Fruit fly (Drosophila melanogaster) whole organism, embryonic: ENCODE measurements around the gene spas.

Experiments
- ATbp ChIP-seq: fragments of 200-800 bp; sonication (Bioruptor generic); optimal IDR thresholded peaks from 2 replicates; lab custom pipeline; 2017; ENCODE audit warnings: missing biosample characterization, mild to moderate bottlenecking, missing genetic modification characterization, missing genetic modification reagents
- Aef1 ChIP-seq: fragments of 200-800 bp; sonication (Bioruptor generic); IDR thresholded peaks from 3 replicates; pipeline ENCODE4 v1.3.6; 2022; ENCODE audit warnings: missing biosample characterization, missing genetic modification characterization
- Asciz ChIP-seq: fragments of 200-800 bp; sonication (Bioruptor generic); optimal IDR thresholded peaks from 2 replicates; lab custom pipeline; 2017; ENCODE audit warnings: missing biosample characterization, mild to moderate bottlenecking, missing genetic modification characterization, missing genetic modification reagents
- CG10274 ChIP-seq: fragments of 200-800 bp; sonication (Bioruptor generic); optimal IDR thresholded peaks from 3 replicates; lab custom pipeline; 2017; ENCODE audit warnings: missing biosample characterization, mild to moderate bottlenecking, missing genetic modification characterization
- CG10959 ChIP-seq: fragments of 200-800 bp; sonication (Bioruptor generic); IDR thresholded peaks from 2 replicates; pipeline ENCODE4 v1.3.6; 2022; ENCODE audit warnings: missing biosample characterization, missing genetic modification characterization
- CG1233 ChIP-seq: fragments of 200-800 bp; sonication (Bioruptor generic); optimal IDR thresholded peaks from 4 replicates; lab custom pipeline; 2018; ENCODE audit warnings: missing biosample characterization, mild to moderate bottlenecking, missing genetic modification characterization
- CG13424 ChIP-seq: fragments of 200-800 bp; sonication (Bioruptor generic); optimal IDR thresholded peaks from 2 replicates; lab custom pipeline; 2019; ENCODE audit warnings: missing biosample characterization, mild to moderate bottlenecking, missing genetic modification characterization, moderate library complexity
- CG13894 ChIP-seq: fragments of 200-800 bp; sonication (Bioruptor generic); optimal IDR thresholded peaks from 3 replicates; lab custom pipeline; 2018; ENCODE audit warnings: missing biosample characterization, mild to moderate bottlenecking, missing genetic modification characterization, moderate library complexity
- CG14667 ChIP-seq: fragments of 200-800 bp; sonication (Bioruptor generic); IDR thresholded peaks from 2 replicates; pipeline ENCODE4 v1.3.6; 2022; ENCODE audit warnings: missing biosample characterization, missing genetic modification characterization
- CG17359 ChIP-seq: fragments of 200-800 bp; sonication (Bioruptor generic); optimal IDR thresholded peaks from 3 replicates; lab custom pipeline; 2018; ENCODE audit warnings: missing biosample characterization, mild to moderate bottlenecking, missing genetic modification characterization, moderate library complexity
- CG17802 ChIP-seq: fragments of 200-800 bp; sonication (Bioruptor generic); optimal IDR thresholded peaks from 2 replicates; lab custom pipeline; 2018; ENCODE audit warnings: missing biosample characterization, mild to moderate bottlenecking, missing genetic modification characterization, moderate library complexity
- CG1832 ChIP-seq: fragments of 200-800 bp; sonication (Bioruptor generic); optimal IDR thresholded peaks from 2 replicates; lab custom pipeline; 2017; ENCODE audit warnings: missing biosample characterization, mild to moderate bottlenecking, missing genetic modification characterization, inconsistent platforms
- CG31441 ChIP-seq: fragments of 200-800 bp; sonication (Bioruptor generic); IDR thresholded peaks from 2 replicates; pipeline ENCODE4 v1.3.6; 2022; ENCODE audit warnings: missing biosample characterization, missing genetic modification characterization
- CG32532 ChIP-seq: fragments of 200-800 bp; sonication (Bioruptor generic); IDR thresholded peaks from 2 replicates; pipeline ENCODE4 v1.3.6; 2022; ENCODE audit warnings: missing biosample characterization, missing genetic modification characterization
- CG4707 ChIP-seq: fragments of 200-800 bp; sonication (Bioruptor generic); optimal IDR thresholded peaks from 2 replicates; lab custom pipeline; 2018; ENCODE audit warnings: missing biosample characterization, mild to moderate bottlenecking, missing genetic modification characterization, moderate library complexity
- CG4820 ChIP-seq: fragments of 200-800 bp; sonication (Bioruptor generic); optimal IDR thresholded peaks from 3 replicates; lab custom pipeline; 2016; ENCODE audit warnings: missing biosample characterization, missing genetic modification characterization
- CG6854 ChIP-seq: fragments of 200-800 bp; sonication (Bioruptor generic); optimal IDR thresholded peaks from 3 replicates; lab custom pipeline; 2017; ENCODE audit warnings: missing biosample characterization, mild to moderate bottlenecking, missing genetic modification characterization
- CG8089 ChIP-seq: fragments of 200-800 bp; sonication (Bioruptor generic); optimal IDR thresholded peaks from 3 replicates; lab custom pipeline; 2016; ENCODE audit warnings: missing biosample characterization, missing genetic modification characterization
- CG8765 ChIP-seq: fragments of 200-800 bp; sonication (Bioruptor generic); IDR thresholded peaks from 2 replicates; pipeline ENCODE4 v1.3.6; 2022; ENCODE audit warnings: missing biosample characterization, missing genetic modification characterization
- CkIIα-i1 ChIP-seq: fragments of 200-800 bp; sonication (Bioruptor generic); IDR thresholded peaks from 2 replicates; pipeline ENCODE4 v1.3.6; 2022; ENCODE audit warnings: missing biosample characterization, missing genetic modification characterization
- Ets65A ChIP-seq: fragments of 200-800 bp; sonication (Bioruptor generic); peaks from one replicate; lab custom pipeline; 2016; ENCODE audit warnings: missing biosample characterization, missing genetic modification characterization
- HLH3B ChIP-seq: fragments of 200-800 bp; sonication (Bioruptor generic); IDR thresholded peaks from 2 replicates; pipeline ENCODE4 v1.3.6; 2022; ENCODE audit warnings: missing biosample characterization, missing genetic modification characterization
- HmgD ChIP-seq: fragments of 200-800 bp; sonication (Bioruptor generic); optimal IDR thresholded peaks from 3 replicates; lab custom pipeline; 2016; ENCODE audit warnings: missing biosample characterization, missing genetic modification characterization
- MTF-1 ChIP-seq: fragments of 200-800 bp; sonication (Bioruptor generic); optimal IDR thresholded peaks from 2 replicates; lab custom pipeline; 2018; ENCODE audit warnings: missing biosample characterization, mild to moderate bottlenecking, missing genetic modification characterization, borderline replicate concordance
- Med ChIP-seq: fragments of 200-800 bp; sonication (Bioruptor generic); peaks from one replicate; lab custom pipeline; 2016; ENCODE audit warnings: missing biosample characterization, missing genetic modification characterization, mild to moderate bottlenecking, inconsistent platforms, moderate library complexity
- Nf-YB ChIP-seq: fragments of 200-800 bp; sonication (Bioruptor generic); optimal IDR thresholded peaks from 3 replicates; lab custom pipeline; 2019; ENCODE audit warnings: missing biosample characterization, mild to moderate bottlenecking, missing genetic modification characterization, moderate library complexity
- Side ChIP-seq: fragments of 200-800 bp; sonication (Bioruptor generic); optimal IDR thresholded peaks from 2 replicates; lab custom pipeline; 2016; ENCODE audit warnings: missing biosample characterization, missing genetic modification characterization
- Sox102F ChIP-seq: fragments of 200-800 bp; sonication (Bioruptor generic); optimal IDR thresholded peaks from 2 replicates; lab custom pipeline; 2018; ENCODE audit warnings: missing biosample characterization, mild to moderate bottlenecking, missing genetic modification characterization, moderate library complexity
- Spps ChIP-seq: fragments of 200-800 bp; sonication (Bioruptor generic); optimal IDR thresholded peaks from 2 replicates; lab custom pipeline; 2018; ENCODE audit warnings: missing biosample characterization, mild to moderate bottlenecking, missing genetic modification characterization
- Tbp ChIP-seq: fragments of >200 bp; optimal IDR thresholded peaks from 2 replicates; lab custom pipeline; 2018; ENCODE audit warnings: missing biosample characterization, missing genetic modification characterization
- Trl ChIP-seq, 3 experiments: fragments of >200 bp in 2 of 3; fragments of 200-800 bp in 1 of 3; sonication (Bioruptor generic) in 1 of 3; optimal IDR thresholded peaks; 2 replicates in 1 of 3; 3 replicates in 2 of 3; lab custom pipeline; 2016 to 2017; ENCODE audit warnings: missing biosample characterization in 1 of 3, missing genetic modification characterization in 1 of 3
- Usf ChIP-seq: fragments of 200-800 bp; sonication (Bioruptor generic); optimal IDR thresholded peaks from 2 replicates; lab custom pipeline; 2017; ENCODE audit warnings: missing genotype, missing biosample characterization, missing genetic modification characterization
- abd-A ChIP-seq: fragments of 200-800 bp; sonication (Bioruptor generic); optimal IDR thresholded peaks from 3 replicates; lab custom pipeline; 2019; ENCODE audit warnings: missing biosample characterization, mild to moderate bottlenecking, missing genetic modification characterization, moderate library complexity
- chif ChIP-seq, 2 experiments: fragments of 200-800 bp; sonication (Bioruptor generic); optimal IDR thresholded peaks; 3 replicates each; lab custom pipeline; 2016; ENCODE audit warnings: missing biosample characterization in 2 of 2, missing genetic modification characterization in 2 of 2
- crol ChIP-seq: fragments of 200-800 bp; sonication (Bioruptor generic); IDR thresholded peaks from 2 replicates; pipeline ENCODE4 v1.3.6; 2022; ENCODE audit warnings: missing biosample characterization, missing genetic modification characterization
- danr ChIP-seq: fragments of 200-800 bp; sonication (Bioruptor generic); IDR thresholded peaks from 2 replicates; pipeline ENCODE4 v1.3.6; 2022; ENCODE audit warnings: missing biosample characterization, missing genetic modification characterization
- dmrt99B ChIP-seq: fragments of 200-800 bp; sonication (Bioruptor generic); optimal IDR thresholded peaks from 2 replicates; lab custom pipeline; 2018; ENCODE audit warnings: missing biosample characterization, mild to moderate bottlenecking, missing genetic modification characterization, moderate library complexity
- eyg ChIP-seq: fragments of 200-800 bp; sonication (Bioruptor generic); optimal IDR thresholded peaks from 3 replicates; lab custom pipeline; 2016; ENCODE audit warnings: missing biosample characterization, missing genetic modification characterization
- fru ChIP-seq: fragments of >200 bp; optimal IDR thresholded peaks from 2 replicates; lab custom pipeline; 2017
- ftz-f1 ChIP-seq: fragments of 200-800 bp; sonication (Bioruptor generic); optimal IDR thresholded peaks from 2 replicates; lab custom pipeline; 2016; ENCODE audit warnings: missing biosample characterization, missing genetic modification characterization
- lov ChIP-seq, 2 experiments: fragments of 200-800 bp in 1 of 2; fragments of >200 bp in 1 of 2; sonication (Bioruptor generic) in 1 of 2; IDR thresholded peaks in 1 of 2; optimal IDR thresholded peaks in 1 of 2; 2 replicates in 1 of 2; 3 replicates in 1 of 2; pipeline versions ENCODE4 v1.3.6 to Lab custom; 2017 to 2022; ENCODE audit warnings: missing biosample characterization in 1 of 2, missing genetic modification characterization in 1 of 2
- odd ChIP-seq: fragments of 200-800 bp; sonication (Bioruptor generic); optimal IDR thresholded peaks from 2 replicates; lab custom pipeline; 2017; ENCODE audit warnings: missing biosample characterization, mild to moderate bottlenecking, missing genetic modification characterization
- rib ChIP-seq: fragments of 200-800 bp; sonication (Bioruptor generic); IDR thresholded peaks from 2 replicates; pipeline ENCODE4 v1.3.6; 2022; ENCODE audit warnings: missing biosample characterization, missing genetic modification characterization
- row ChIP-seq: fragments of 200-800 bp; sonication (Bioruptor generic); IDR thresholded peaks from 3 replicates; pipeline ENCODE4 v1.3.6; 2022; ENCODE audit warnings: missing biosample characterization, missing genetic modification characterization
- slp2 ChIP-seq: fragments of 200-800 bp; sonication (Bioruptor generic); optimal IDR thresholded peaks from 2 replicates; lab custom pipeline; 2016; ENCODE audit warnings: missing biosample characterization, missing genetic modification characterization
- stwl ChIP-seq: fragments of 200-800 bp; sonication (Bioruptor generic); optimal IDR thresholded peaks from 3 replicates; lab custom pipeline; 2018; ENCODE audit warnings: missing biosample characterization, mild to moderate bottlenecking, missing genetic modification characterization, moderate library complexity
- tna ChIP-seq: fragments of 200-800 bp; sonication (Bioruptor generic); IDR thresholded peaks from 2 replicates; pipeline ENCODE4 v1.3.6; 2022; ENCODE audit warnings: missing biosample characterization, missing genetic modification characterization; ENCODE audit not compliant: partially characterized antibody
- twi ChIP-seq: fragments of 200-800 bp; optimal IDR thresholded peaks from 2 replicates; lab custom pipeline; 2019; ENCODE audit warnings: missing biosample characterization, mild to moderate bottlenecking, missing genetic modification characterization, moderate library complexity
- zen2 ChIP-seq: fragments of 200-800 bp; sonication (Bioruptor generic); IDR thresholded peaks from 3 replicates; pipeline ENCODE4 v1.3.6; 2022; ENCODE audit warnings: missing biosample characterization, missing genetic modification characterization; ENCODE audit not compliant: partially characterized antibody
- zf30C ChIP-seq: fragments of 200-800 bp; sonication (Bioruptor generic); optimal IDR thresholded peaks from 3 replicates; lab custom pipeline; 2018; ENCODE audit warnings: missing biosample characterization, mild to moderate bottlenecking, missing genetic modification characterization

spas gene

dm6 chr3R:24051459-24052165, 13.6 kb downstream of the spas start (continued):
- TF ChIP-seq danr (GFP tag; lab: Robert Waterston, UW) (no peak), zf30C (GFP tag; lab: Kevin White, UChicago) (no peak), twi (tag; lab: Kevin White, UChicago) (no peak), Trl (optimal IDR thresholded peaks at IDR 0.05; lab: Kevin White, UChicago) (no peak), Trl (GFP tag; optimal IDR thresholded peaks at IDR 0.05; lab: Kevin White, UChicago) (no peak), Aef1 (GFP tag; lab: Robert Waterston, UW) (no peak), Asciz (GFP tag; lab: Kevin White, UChicago) (no peak), Usf (GFP tag; lab: Kevin White, UChicago) (no peak), CG6854 (no peak), CG1832 (GFP tag; lab: Kevin White, UChicago) (no peak), CG13894 (peak; percentile 42), ATbp (no peak), CG14667 (GFP tag; lab: Robert Waterston, UW) (no peak), MTF-1 (GFP tag; lab: Kevin White, UChicago) (no peak), Med (GFP tag; lab: Kevin White, UChicago) (peak; percentile 81), CG17802 (no peak), zen2 (no peak), CG4707 (no peak), fru (lab: Kevin White, UChicago) (no peak), stwl (tag; lab: Kevin White, UChicago) (no peak), CG4820 (GFP tag; lab: Kevin White, UChicago) (no peak), row (GFP tag; lab: Robert Waterston, UW) (peak; percentile 75), odd (GFP tag; lab: Kevin White, UChicago) (no peak), HmgD (GFP tag; lab: Kevin White, UChicago) (no peak), chif (GFP tag; optimal IDR thresholded peaks at IDR 0.05; lab: Kevin White, UChicago) (no peak), Side (GFP tag; lab: Kevin White, UChicago) (no peak), abd-A (tag; lab: Kevin White, UChicago) (peak; percentile 14), CkIIα-i1 (GFP tag; lab: Robert Waterston, UW) (no peak), rib (GFP tag; lab: Robert Waterston, UW) (no peak), Ets65A (peak; percentile 54), CG8765 (no peak), HLH3B (GFP tag; lab: Robert Waterston, UW) (no peak), CG10959 (no peak), dmrt99B (no peak), CG10274 (GFP tag; lab: Kevin White, UChicago) (no peak), Tbp (GFP tag; lab: Kevin White, UChicago) (no peak), Spps (no peak), crol (GFP tag; lab: Robert Waterston, UW) (no peak), CG31441 (no peak), Nf-YB (GFP tag; lab: Kevin White, UChicago) (no peak), CG13424 (tag; lab: Kevin White, UChicago) (no peak), ftz-f1 (GFP tag; lab: Kevin White, UChicago) (peak; percentile 13), tna (GFP tag; lab: Robert Waterston, UW) (no peak), Sox102F (GFP tag; lab: Kevin White, UChicago) (no peak), slp2 (no peak), CG8089 (GFP tag; lab: Kevin White, UChicago) (no peak), CG17359 (tag; lab: Kevin White, UChicago) (no peak), CG32532 (no peak; the same call in 1 of the 2 replicates), lov (optimal IDR thresholded peaks at IDR 0.05; lab: Kevin White, UChicago) (no peak), lov (GFP tag; IDR thresholded peaks at IDR 0.05; lab: Robert Waterston, UW) (no peak), CG1233 (GFP tag; lab: Kevin White, UChicago) (no peak), eyg (GFP tag; lab: Kevin White, UChicago) (no peak)
